Fruit fly (Drosophila melanogaster) S2 (cell line): ENCODE results near the gene Lsd-2.

Experiments
- CG8478 ChIP-seq: fragments of >200 bp; optimal IDR thresholded peaks from 2 replicates; lab custom pipeline; 2018
- CTCF ChIP-seq, 2 experiments: fragments of >200 bp; optimal IDR thresholded peaks; 2 replicates each; lab custom pipeline; 2018

Lsd-2 gene

DNA sequence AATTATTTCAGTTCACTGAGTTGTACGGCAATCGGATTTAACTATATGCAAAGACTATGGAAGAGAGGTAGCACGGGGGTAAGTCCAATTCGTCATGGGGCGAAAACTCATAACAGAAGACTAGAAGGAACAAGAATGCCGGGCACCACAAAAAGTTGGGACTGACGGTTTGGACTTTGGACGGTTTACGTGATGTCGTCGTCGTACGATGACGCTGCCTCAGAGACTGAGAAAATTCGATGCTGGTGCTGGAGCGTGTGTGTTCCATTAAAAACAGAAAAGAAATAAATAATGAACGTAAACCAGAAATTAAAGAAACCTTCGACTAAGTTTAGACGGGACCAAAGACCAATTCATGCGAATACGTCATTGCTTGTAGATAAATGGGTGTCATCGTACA lies 3.9 kb upstream of the Lsd-2 start:
- TF ChIP-seq CG8478 (lab: Kevin White, UChicago) (no peak), CTCF (optimal IDR thresholded peaks at IDR 0.05; lab: Kevin White, UChicago) (no peak)

DNA sequence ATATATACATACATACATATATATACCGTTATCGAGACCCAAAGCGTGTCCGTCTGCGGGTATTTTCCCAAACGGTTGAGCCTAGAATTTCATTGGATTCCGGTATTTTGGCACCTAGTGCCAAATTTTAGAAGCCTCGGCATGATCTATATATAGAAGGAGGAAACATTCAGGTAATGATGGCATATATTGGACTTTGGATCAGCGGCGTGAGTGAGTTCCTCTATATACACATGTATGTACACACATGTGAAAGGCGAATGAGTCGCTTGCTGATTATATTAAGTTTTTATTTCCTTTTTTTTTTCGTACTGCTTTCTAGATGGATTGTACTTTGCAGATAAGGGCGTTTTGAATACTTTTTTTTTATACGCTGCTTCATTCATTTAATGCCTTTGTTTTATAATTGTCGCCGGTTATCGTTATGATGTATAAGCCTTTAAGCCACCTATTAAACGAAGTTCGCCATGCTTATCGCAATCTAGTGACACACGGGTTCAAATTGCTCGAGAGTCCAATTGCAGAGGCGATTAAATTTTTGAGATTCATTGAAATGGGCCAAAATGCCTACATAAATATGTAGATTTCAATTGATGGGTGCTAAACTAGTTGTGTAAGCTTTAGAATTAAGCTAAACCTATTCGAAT lies 3.3 kb upstream of the Lsd-2 start:
- TF ChIP-seq CG8478 (lab: Kevin White, UChicago) (no peak), CTCF (optimal IDR thresholded peaks at IDR 0.05; lab: Kevin White, UChicago) (no peak)

DNA sequence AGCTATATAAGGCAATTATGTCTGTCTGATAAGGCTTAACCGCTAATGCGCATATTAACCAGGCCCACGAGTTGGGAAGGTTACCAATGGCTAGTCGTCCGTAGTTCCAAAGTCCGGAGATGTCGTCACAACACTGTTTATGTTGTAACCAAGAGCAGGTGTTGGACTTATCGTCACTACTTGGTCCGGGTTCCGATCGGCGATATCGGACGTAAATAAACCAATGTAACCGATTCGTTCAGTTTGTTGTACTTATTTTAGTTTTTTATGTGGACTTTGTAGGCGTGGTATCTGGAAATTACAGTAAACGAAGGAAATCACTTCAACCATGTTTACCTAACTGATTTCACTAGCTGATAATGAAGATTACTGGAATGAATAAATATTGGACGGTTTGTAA lies 2.4 kb upstream of the Lsd-2 start:
- TF ChIP-seq CG8478 (lab: Kevin White, UChicago) (no peak), CTCF (optimal IDR thresholded peaks at IDR 0.05; lab: Kevin White, UChicago) (no peak)

DNA sequence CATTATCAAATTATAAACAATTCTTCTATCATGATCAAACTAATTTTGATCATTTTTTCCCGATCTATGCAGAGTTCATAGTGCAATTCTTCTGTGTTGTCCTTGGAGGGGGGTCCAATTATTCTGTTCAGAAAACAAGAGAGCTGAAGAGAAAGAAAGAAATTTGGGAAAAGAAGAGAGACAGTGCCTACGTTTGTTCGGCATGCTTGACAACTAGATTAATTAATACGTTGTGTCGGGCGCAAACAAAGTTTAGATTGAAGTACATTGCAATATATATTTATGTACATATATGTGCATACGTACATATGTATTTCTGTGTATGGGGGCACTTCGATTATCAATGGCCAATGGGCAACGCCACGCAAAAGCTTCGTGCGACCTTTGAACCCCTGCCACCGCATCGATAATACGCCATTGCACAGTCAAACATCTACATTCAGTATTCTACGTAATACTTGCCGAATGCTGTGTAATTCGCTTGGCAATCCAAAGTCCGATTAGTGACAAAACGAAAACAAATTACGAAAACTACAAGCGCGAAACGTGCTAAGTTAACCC lies 1.6 kb upstream of the Lsd-2 start:
- no peak for TF ChIP-seq CG8478 (lab: Kevin White, UChicago)
- no peak for TF ChIP-seq CTCF (optimal IDR thresholded peaks at IDR 0.05; lab: Kevin White, UChicago)

DNA sequence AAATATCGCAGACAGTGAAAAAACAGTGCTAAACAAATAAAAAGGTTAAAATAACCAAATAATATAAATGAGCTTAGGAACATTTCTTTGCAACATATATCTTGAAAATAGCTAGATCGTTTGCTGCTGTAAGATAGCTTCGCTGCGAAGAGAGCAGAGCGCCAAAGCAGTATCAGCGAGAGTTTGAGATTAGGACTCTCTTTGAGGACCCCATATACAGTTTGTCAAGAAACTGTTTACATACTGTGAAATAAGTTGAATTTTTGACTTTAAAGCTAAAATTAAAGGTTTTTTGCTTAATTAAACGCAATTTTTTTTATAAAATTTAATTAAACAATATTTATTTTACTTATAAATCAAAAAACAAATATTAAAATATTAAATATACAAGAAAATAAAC lies 586 bp upstream of the Lsd-2 start:
- no peak for TF ChIP-seq CG8478 (lab: Kevin White, UChicago)
- TF ChIP-seq CTCF (optimal IDR thresholded peaks at IDR 0.05; lab: Kevin White, UChicago), result no peak

DNA sequence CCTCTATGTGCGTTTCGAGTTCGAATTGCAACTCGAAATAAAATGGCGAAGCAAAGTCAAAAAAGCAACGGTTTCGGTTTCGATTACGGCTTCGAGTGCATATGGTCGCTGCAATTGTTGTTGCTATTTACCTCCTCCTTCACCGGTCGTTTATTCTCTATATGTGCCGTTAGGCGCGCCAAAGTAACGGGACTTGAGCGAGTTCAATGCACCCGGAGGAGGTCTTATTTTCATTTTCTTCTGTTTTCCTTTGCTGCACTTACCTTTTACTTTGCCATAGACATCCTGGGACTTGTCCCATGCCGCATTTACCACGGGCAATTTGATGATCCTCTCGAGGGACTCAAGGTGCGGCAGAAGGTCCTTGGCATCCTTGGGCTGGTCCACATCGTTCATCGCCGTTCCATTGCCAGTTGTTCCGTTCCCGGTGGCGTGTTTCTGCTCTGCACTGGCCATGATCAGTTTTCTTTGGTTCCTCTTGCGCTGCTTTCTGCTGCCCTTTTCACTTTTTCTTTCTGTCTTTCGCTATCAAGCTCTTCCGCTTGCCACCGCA lies 459 bp downstream of the Lsd-2 start:
- TF ChIP-seq CTCF (optimal IDR thresholded peaks at IDR 0.05; lab: Kevin White, UChicago), result no peak

DNA sequence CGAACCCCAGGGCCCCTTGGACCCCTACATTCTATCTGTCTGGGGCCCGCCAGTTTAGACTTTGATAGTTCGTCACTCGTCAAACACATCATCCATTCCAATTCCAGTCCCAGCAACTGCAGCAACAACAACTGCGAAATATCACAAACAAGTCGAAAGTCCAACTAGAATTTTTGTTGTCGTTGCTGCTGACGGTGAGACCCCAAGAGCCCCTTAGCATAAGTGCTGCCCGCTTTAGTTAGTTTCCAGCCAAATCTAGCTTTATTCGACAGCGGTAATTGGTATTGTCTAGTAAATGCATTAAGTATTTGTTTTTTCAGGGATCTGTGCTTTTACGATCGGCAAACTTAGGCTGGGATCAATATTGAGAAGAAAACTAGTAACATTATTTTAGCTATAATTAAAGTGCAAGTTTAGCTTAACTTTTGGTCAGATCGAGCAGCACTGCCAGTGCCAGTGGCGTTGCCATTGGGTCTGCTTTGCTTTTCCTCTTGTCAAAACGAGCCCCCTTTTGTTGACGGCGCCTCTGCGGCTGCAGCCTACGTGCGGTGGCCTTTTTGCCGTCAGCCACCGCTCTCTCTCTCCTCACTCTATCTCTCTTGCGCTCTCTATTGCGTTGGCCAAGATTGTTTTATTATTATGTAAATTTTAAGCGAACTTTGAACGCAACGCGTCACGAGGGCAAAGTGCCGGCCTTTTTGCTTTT lies 1.2 kb downstream of the Lsd-2 start:
- no peak for TF ChIP-seq CTCF (optimal IDR thresholded peaks at IDR 0.05; lab: Kevin White, UChicago)

DNA sequence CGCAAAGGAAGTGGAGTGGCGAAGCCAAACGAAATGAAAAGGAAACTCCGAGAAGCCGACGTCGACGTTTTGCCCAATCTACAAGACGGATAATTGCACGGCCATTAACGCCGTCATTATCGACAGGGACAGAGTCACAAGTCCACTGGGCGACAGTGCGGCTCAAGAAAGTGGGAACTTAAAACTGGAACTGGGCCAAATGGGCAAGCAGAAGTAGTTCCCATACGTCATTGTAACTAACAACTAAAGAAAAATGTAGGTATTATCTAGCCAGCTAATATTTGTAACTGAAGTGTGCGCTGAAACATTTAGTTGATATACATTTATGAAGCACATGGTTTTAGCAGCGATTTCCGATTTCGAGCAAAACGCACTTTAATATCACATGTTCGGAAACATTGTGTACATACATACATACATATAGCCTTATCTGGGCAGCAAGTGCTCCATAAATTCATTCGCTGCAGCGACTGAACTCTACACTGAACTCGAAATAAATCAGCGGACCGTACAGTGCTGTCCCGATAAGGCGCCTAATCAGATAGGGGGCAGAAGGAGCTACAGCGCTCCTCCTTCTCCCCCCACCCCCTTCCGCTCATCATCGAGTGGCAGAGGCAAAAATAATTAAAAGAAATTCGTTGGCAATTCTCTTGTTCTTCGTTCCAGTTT lies 5.1 kb downstream of the Lsd-2 start:
- TF ChIP-seq CG8478 (lab: Kevin White, UChicago) (no peak), CTCF (optimal IDR thresholded peaks at IDR 0.05; lab: Kevin White, UChicago) (no peak)

DNA sequence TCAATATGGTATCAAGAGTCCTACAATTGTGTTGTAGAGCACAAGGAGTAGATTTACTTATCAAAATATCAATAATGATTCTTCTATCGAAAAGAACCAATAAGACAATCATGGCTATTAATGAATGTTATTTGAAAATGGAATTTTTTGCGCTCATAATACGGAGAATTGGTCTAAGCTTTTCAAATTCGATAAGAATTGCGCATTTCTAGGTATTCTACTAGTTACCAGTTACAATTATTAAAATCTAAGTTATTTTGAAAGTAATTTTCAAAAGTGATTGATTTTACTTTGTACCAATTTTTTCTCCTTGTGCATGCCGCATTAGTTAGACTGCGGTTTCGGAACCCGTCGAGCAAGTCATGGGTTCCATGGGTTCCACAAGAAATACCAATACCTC lies 5.9 kb downstream of the Lsd-2 start:
- TF ChIP-seq CTCF (optimal IDR thresholded peaks at IDR 0.05; lab: Kevin White, UChicago) (no peak), CG8478 (lab: Kevin White, UChicago) (no peak)

DNA sequence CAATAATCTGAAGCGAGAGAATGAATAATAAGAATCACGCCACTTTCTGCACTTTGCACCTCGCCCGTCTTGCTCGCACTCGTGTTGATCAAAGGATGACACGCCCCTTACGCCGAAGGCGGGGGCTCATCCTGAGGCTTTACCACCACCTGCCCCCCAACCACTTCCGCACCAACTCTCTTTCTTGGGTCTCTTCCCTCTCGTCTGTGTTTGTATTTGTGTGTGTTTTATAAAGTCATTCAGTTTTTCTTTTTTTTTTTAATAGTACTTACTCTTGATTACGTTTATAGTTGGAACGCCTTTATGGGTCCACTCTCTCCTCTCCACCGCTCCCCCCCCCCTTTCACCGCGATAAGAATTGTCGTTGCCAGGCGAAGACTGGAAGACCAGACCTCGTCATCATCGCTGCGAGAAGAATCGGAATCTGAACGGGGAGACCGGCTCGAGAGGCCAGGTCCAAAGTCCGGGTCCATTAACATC lies 6.6 kb downstream of the Lsd-2 start:
- no peak for TF ChIP-seq CG8478 (lab: Kevin White, UChicago)
- no peak for TF ChIP-seq CTCF (optimal IDR thresholded peaks at IDR 0.05; lab: Kevin White, UChicago)

DNA sequence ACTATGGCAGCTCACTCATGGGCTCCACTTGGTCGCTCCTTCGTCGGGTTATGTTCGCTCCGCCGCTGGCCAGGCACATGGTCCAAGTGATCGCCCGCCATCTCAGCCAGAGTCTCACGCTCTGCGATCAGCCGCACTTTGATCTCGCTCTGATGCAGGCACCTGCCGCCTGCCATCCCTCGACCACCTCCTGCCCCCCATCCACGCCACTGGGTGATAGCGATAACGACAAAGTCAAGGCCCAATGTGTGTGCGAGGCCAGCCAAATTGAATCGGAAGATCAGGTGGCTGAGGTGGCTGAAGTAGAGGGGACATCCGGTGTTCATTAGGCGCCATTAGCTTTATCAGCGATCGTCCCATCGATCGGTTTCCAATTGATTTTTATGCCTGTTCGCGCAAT lies 7.5 kb downstream of the Lsd-2 start:
- TF ChIP-seq CG8478 (lab: Kevin White, UChicago) (no peak), CTCF (optimal IDR thresholded peaks at IDR 0.05; lab: Kevin White, UChicago) (no peak)

DNA sequence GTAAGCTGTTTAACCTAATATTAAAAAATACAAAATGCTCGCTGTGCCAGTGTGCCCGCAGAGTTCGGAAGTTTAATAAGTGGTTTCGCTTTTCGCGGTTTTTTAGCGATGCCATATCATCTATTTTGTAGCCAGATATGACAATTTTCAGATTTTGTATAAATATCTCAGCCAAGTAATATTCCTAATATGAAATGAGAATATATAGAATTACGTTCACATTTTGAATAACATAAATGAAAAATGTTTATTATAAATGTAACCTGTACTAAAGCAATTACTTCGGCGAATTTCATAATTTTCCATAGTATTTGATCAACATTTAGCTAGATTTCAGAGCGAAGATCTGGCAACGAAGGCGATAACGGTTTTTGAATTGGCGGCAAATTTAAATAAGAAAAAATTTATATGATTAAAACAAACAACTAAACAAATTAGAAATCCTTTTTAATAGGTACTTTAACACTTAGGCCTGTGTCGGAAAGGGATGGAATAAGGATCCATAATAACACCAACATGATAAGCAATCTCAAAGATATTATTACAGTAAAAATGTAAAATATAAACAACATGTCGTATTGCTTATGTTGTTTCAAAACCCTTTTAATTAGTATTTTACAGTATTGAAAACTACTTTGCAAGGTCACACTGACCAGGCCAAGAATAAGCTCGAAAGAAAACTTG lies 9.5 kb downstream of the Lsd-2 start, which contains the start of the genes opm and dob:
TSS of gene opm (minus strand) at position 59 of the 684 bp plus-strand sequence.
TSS of gene dob (plus strand) at position 634 of the 684 bp plus-strand sequence.
- TF ChIP-seq CTCF (optimal IDR thresholded peaks at IDR 0.05; lab: Kevin White, UChicago) (no peak), CG8478 (lab: Kevin White, UChicago) (no peak)

DNA sequence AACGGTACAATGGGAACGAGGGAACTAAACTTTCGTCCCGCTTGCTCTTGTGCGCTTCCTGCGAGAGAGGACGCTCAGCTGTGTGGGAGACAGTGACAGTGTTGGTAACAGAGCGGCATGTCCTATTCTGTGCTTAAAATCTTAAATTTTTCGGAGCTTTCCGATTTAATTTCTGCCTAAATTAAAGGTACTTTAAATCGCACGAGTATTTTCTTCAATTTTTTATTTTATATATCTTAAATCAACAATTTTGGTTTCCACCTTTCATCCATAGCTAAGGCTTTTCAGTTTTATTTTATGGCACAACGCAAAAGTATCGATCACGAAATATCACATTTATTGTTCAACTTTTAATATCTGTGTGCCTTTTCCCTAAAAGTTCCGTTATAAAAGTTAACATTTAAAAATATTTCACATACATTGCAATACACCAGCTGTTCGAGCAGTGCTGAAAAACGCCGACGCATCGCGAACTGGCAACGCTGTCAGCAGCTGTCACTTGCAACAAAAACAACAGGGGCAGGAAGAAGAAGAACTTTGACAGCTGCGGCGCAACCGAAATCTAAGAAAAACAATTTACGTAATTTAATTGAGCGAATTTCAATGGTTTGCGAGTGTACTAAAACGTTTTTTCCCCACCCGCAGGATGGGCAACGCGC lies 12.5 kb downstream of the Lsd-2 start, which contains the start of the genes hiw and ND-B18:
TSS of gene hiw (minus strand) at position 26 of the 659 bp plus-strand sequence.
TSS of gene ND-B18 (plus strand) at position 330 of the 659 bp plus-strand sequence.
- TF ChIP-seq CG8478 (lab: Kevin White, UChicago), result no peak
- no peak for TF ChIP-seq CTCF (optimal IDR thresholded peaks at IDR 0.05; lab: Kevin White, UChicago)
